Fruit fly (Drosophila melanogaster): ENCODE results near the gene PIG-Q.

PIG-Q gene

DNA sequence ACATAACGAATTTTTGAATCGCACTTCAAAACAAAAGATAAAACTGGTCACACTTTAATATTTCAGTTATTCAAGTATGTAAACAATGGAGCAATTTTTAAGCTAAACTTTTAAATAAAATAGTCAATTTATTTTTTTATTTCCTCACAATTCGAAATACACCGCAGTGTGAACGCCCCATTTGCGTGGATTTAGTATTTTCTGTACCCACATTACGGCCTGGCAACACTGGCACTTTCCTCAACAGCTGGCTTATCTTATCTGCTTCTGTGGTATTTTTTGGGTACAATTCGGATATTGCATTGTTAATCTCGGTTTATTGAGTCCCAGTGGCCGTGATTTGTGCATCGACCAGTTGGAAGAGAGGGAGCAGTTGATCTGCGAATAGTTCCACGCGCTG is 8.9 kb upstream of the PIG-Q start, which contains the start of gene sl:
Gene sl, plus strand, starts transcription at position 254 of the 400 bp plus-strand sequence.
- TF ChIP-seq h (GFP tag; optimal IDR thresholded peaks at IDR 0.05): no peak
- TF ChIP-seq lola (GFP tag; optimal IDR thresholded peaks at IDR 0.05): no peak
- TF ChIP-seq HLH106 (tag; optimal IDR thresholded peaks at IDR 0.05): no peak
- TF ChIP-seq Mio (GFP tag; optimal IDR thresholded peaks at IDR 0.05): no peak
- TF ChIP-seq brk (GFP tag; optimal IDR thresholded peaks at IDR 0.05): no peak
- peak; percentile 80 for TF ChIP-seq N (GFP tag; optimal IDR thresholded peaks at IDR 0.05)
- TF ChIP-seq sv (GFP tag; optimal IDR thresholded peaks at IDR 0.05): no peak
- no peak for TF ChIP-seq Jra (GFP tag; optimal IDR thresholded peaks at IDR 0.05)
- TF ChIP-seq Myc (optimal IDR thresholded peaks at IDR 0.05): peak; percentile 12
- TF ChIP-seq tai (GFP tag; optimal IDR thresholded peaks at IDR 0.05): no peak
- TF ChIP-seq OdsH (GFP tag; optimal IDR thresholded peaks at IDR 0.05): no peak
- TF ChIP-seq Hnf4 (GFP tag; optimal IDR thresholded peaks at IDR 0.05): no peak
- TF ChIP-seq jim (GFP tag; optimal IDR thresholded peaks at IDR 0.05): no peak
- peak; percentile 17 for TF ChIP-seq woc (GFP tag; optimal IDR thresholded peaks at IDR 0.05)
- no peak for TF ChIP-seq CrebA (GFP tag; optimal IDR thresholded peaks at IDR 0.05; ENCODE audit: borderline replicate concordance)

DNA sequence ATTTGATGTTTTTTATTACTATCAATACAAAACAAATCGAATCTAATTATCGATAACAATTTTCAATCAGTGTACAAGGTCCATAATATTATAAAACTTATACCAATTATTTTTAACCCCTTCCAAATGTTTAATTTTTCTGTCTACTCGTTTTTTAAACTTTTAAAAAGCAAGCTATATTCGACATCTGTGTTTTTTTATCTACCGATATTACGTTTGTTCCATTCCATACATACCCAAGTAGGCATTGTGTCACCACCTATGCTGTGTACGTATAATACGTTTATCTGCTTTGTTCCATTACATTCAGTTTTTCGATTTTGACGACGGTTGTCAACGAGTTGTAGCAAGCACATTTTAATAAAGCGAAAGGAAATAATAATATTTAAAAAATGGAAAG is 2.4 kb downstream of the PIG-Q start, which contains the start of gene nonA:
Gene nonA, plus strand, starts transcription at position 264 of the 400 bp plus-strand sequence.
- TF ChIP-seq Myc (optimal IDR thresholded peaks at IDR 0.05) (no peak), Hnf4 (GFP tag; optimal IDR thresholded peaks at IDR 0.05) (peak; percentile 20), usp (GFP tag; optimal IDR thresholded peaks at IDR 0.05) (no peak), woc (GFP tag; optimal IDR thresholded peaks at IDR 0.05) (peak; percentile 54), fru (GFP tag; optimal IDR thresholded peaks at IDR 0.05) (peak; percentile 38), dsf (GFP tag; optimal IDR thresholded peaks at IDR 0.05; ENCODE audit: borderline replicate concordance) (no peak), tai (GFP tag; optimal IDR thresholded peaks at IDR 0.05) (no peak), N (GFP tag; optimal IDR thresholded peaks at IDR 0.05) (peak; percentile 5), sage (GFP tag; optimal IDR thresholded peaks at IDR 0.05) (no peak), Vsx2 (GFP tag; optimal IDR thresholded peaks at IDR 0.05; ENCODE audit: partially characterized antibody) (no peak), foxo (GFP tag; optimal IDR thresholded peaks at IDR 0.05) (no peak)

DNA sequence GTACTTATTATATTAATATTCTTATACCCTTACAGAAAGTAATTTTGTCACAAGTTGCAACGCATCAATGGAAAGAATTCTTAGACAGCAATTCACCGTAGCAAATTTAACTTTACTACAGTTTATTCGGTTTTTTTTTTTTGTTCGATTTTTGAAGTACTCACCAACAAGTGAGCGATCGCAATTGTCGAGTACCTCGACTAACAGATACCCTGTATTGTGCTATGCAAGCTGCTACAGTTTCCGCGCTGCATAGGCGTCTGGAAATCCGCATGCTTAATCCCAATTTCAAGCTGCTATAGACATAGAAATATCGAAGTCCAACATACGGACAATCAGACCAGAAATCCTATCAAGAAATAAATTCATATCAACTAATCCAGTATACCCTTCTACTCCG is 9.6 kb downstream of the PIG-Q start:
- no peak for TF ChIP-seq jim (GFP tag; optimal IDR thresholded peaks at IDR 0.05)
- TF ChIP-seq GATAd (GFP tag; optimal IDR thresholded peaks at IDR 0.05): no peak
- TF ChIP-seq lola (GFP tag; optimal IDR thresholded peaks at IDR 0.05): no peak
- TF ChIP-seq usp (GFP tag; optimal IDR thresholded peaks at IDR 0.05): no peak
- TF ChIP-seq Myc (optimal IDR thresholded peaks at IDR 0.05): no peak
- TF ChIP-seq Jra (GFP tag; optimal IDR thresholded peaks at IDR 0.05): no peak
- TF ChIP-seq Sp1 (GFP tag; optimal IDR thresholded peaks at IDR 0.05): no peak

DNA sequence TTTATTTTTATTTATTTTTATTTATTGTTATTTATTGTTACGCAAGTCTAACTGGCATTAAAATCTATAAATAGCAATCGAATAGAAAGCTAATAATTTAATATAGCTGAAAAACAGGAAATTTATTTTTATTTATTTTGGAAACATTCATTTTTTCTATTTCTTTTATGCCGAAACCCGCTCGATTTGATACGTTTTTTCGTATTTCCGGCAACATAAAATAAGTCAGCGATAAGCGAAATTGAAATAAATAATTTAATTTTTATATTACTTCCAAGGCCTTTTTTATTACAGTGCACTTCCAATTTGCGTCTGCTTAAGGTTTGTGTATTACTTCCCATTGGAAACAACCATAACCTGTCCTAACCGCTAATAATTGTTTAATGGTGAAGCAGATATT is 13.0 kb downstream of the PIG-Q start:
- TF ChIP-seq sage (GFP tag; optimal IDR thresholded peaks at IDR 0.05) (peak; percentile 19), OdsH (GFP tag; optimal IDR thresholded peaks at IDR 0.05) (peak; percentile 23), fru (GFP tag; optimal IDR thresholded peaks at IDR 0.05) (peak; percentile 13), CG9705 (GFP tag; optimal IDR thresholded peaks at IDR 0.05) (no peak)

DNA sequence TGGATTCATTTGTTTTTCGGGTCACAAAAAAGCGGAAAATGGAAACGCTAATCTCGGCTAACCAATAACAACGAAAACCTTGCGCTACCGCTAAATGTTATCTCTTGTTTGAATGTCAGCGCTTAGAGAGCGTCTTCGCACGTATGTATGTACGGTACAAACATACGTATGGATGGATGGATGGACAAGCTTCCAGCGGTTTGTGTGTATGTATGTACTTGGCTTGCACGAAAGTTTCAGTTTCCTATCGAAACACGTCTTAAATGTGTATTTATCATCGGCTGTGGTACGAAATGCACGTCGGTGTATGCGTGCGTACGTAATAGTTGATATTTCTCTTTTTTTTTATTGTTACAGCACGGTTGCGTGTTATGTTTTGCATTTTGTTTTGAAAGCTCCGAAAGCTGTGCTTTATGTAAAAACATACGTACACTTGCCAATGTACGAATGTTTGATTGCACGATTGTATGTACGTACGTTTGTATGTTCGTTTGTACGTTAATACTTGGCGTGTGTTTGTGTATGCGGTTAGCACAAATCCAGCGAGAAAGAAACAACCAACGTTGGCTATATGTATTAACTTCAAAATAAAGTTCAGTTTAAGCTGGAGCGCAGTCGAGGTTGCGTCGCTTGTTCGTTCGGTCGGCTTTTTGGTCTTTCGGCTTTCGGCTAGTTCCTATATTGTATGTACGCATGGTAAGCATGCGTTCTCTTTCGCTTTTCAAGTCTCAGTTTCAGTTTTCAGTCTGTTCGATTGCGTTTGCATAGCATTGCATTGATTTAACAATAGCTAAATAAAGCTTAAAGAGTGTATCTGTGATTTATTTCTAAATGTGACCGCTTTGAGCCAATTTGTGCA is 13.8 kb downstream of the PIG-Q start, which contains the start of gene Fur2:
Gene Fur2, plus strand, starts transcription at position 595 of the 859 bp plus-strand sequence.
- TF ChIP-seq Rel (GFP tag; optimal IDR thresholded peaks at IDR 0.05) (peak; percentile 9), Rel (tag; optimal IDR thresholded peaks at IDR 0.05) (no peak), dmrt93B (GFP tag; optimal IDR thresholded peaks at IDR 0.05) (no peak)

DNA sequence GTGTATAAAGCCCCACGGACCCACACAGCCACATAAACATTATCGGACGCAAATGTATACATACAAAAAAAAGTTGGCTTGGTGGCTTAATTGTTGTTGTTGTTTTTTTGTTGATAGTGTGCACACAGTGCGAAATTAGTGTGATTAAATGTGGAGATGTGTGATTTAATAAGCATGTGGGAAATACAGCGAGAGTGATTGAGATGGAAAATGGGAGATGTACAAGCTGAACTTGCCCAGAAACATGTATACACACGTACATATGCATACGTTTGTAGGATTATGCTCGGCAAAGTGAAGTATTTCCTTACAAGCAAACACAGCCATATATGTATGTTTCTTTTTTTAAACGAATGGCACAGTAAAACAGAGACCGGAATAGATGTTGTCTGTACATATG is 14.6 kb downstream of the PIG-Q start:
- no peak for TF ChIP-seq ey (GFP tag; optimal IDR thresholded peaks at IDR 0.05)
- peak; percentile 19 for TF ChIP-seq psq (GFP tag; optimal IDR thresholded peaks at IDR 0.05)
- no peak for TF ChIP-seq dl (GFP tag; optimal IDR thresholded peaks at IDR 0.05; ENCODE audit: insufficient read depth in 1 of 2, partially characterized antibody in 2 of 2)
- no peak for TF ChIP-seq HLH106 (tag; optimal IDR thresholded peaks at IDR 0.05)
- TF ChIP-seq Dif (GFP tag; optimal IDR thresholded peaks at IDR 0.05; ENCODE audit: partially characterized antibody): no peak
- no peak for TF ChIP-seq fru (GFP tag; optimal IDR thresholded peaks at IDR 0.05)
- TF ChIP-seq Jra (GFP tag; optimal IDR thresholded peaks at IDR 0.05): no peak
- no peak for TF ChIP-seq Myc (optimal IDR thresholded peaks at IDR 0.05)
- TF ChIP-seq CG9705 (GFP tag; optimal IDR thresholded peaks at IDR 0.05): no peak
- TF ChIP-seq pan (optimal IDR thresholded peaks at IDR 0.05): no peak
- no peak for TF ChIP-seq jim (GFP tag; optimal IDR thresholded peaks at IDR 0.05)
- TF ChIP-seq OdsH (GFP tag; optimal IDR thresholded peaks at IDR 0.05): peak; percentile 10
- TF ChIP-seq Dfd (GFP tag; optimal IDR thresholded peaks at IDR 0.05): no peak
- no peak for TF ChIP-seq dsf (GFP tag; optimal IDR thresholded peaks at IDR 0.05; ENCODE audit: borderline replicate concordance)
